Worm (Caenorhabditis elegans): ENCODE data around the gene fbxa-22.

The fbxa-22 gene

ce11 chrIII:954553-954952, 15.9 kb downstream of the fbxa-22 start, which contains the start of the genes T12B5.15 and T12B5.14:
T12B5.15 (minus strand) TSS chrIII:954653.
T12B5.14 (plus strand) TSS chrIII:954873.
- TF ChIP-seq ets-7 (tag; optimal IDR thresholded peaks at IDR 0.05) (no peak), tra-4 (tag; optimal IDR thresholded peaks at IDR 0.05) (no peak), hnd-1 (tag; optimal IDR thresholded peaks at IDR 0.05) (no peak), sea-1 (GFP tag; conservative IDR thresholded peaks at IDR 0.05) (no peak), hmg-4 (GFP tag; optimal IDR thresholded peaks at IDR 0.05) (no peak), scrt-1 (GFP tag; IDR thresholded peaks at IDR 0.05) (no peak), pes-1 (GFP tag; IDR thresholded peaks at IDR 0.05) (no peak), F13C5.2 (tag; optimal IDR thresholded peaks at IDR 0.05) (no peak), ceh-36 (tag; optimal IDR thresholded peaks at IDR 0.05) (no peak), hmbx-1 (tag; optimal IDR thresholded peaks at IDR 0.05) (no peak), ceh-13 (GFP tag; optimal IDR thresholded peaks at IDR 0.05) (no peak), ama-1 (optimal IDR thresholded peaks at IDR 0.05) (no peak), B0310.2 (tag; optimal IDR thresholded peaks at IDR 0.05) (no peak)

ce11 chrIII:955981-956380, 17.3 kb downstream of the fbxa-22 start, which contains the start of gene fbxa-54:
fbxa-54 (plus strand) TSS chrIII:956334.
- TF ChIP-seq tbx-11 (GFP tag; IDR thresholded peaks at IDR 0.05) (no peak), ceh-36 (tag; optimal IDR thresholded peaks at IDR 0.05) (no peak), aly-1 (tag; optimal IDR thresholded peaks at IDR 0.05) (no peak), sea-1 (GFP tag; conservative IDR thresholded peaks at IDR 0.05) (no peak), B0310.2 (tag; optimal IDR thresholded peaks at IDR 0.05) (no peak), hmbx-1 (tag; optimal IDR thresholded peaks at IDR 0.05) (no peak), pes-1 (GFP tag; IDR thresholded peaks at IDR 0.05) (no peak)

ce11 chrIII:961948-962347, 23.3 kb downstream of the fbxa-22 start, which contains the start of gene fbxa-51:
fbxa-51 (plus strand) TSS chrIII:962269.
- TF ChIP-seq ceh-36 (tag; optimal IDR thresholded peaks at IDR 0.05) (no peak), F13C5.2 (tag; optimal IDR thresholded peaks at IDR 0.05) (no peak), flt-1 (GFP tag; IDR thresholded peaks at IDR 0.05) (no peak), ets-7 (tag; optimal IDR thresholded peaks at IDR 0.05) (no peak), ceh-13 (GFP tag; optimal IDR thresholded peaks at IDR 0.05) (no peak), tra-4 (tag; optimal IDR thresholded peaks at IDR 0.05) (no peak), hnd-1 (tag; optimal IDR thresholded peaks at IDR 0.05) (no peak)

- TF ChIP-seq B0310.2 (tag; optimal IDR thresholded peaks at IDR 0.05) (no peak), ceh-36 (tag; optimal IDR thresholded peaks at IDR 0.05) (no peak), ets-7 (tag; optimal IDR thresholded peaks at IDR 0.05) (no peak), tra-4 (tag; optimal IDR thresholded peaks at IDR 0.05) (no peak), tbx-11 (GFP tag; IDR thresholded peaks at IDR 0.05) (no peak), aly-1 (tag; optimal IDR thresholded peaks at IDR 0.05) (no peak), sea-1 (GFP tag; conservative IDR thresholded peaks at IDR 0.05) (no peak), hmbx-1 (tag; optimal IDR thresholded peaks at IDR 0.05) (no peak), ama-1 (optimal IDR thresholded peaks at IDR 0.05) (no peak), flt-1 (GFP tag; IDR thresholded peaks at IDR 0.05) (no peak), scrt-1 (GFP tag; IDR thresholded peaks at IDR 0.05) (no peak), tbx-37 (GFP tag; conservative IDR thresholded peaks at IDR 0.05) (no peak), ceh-13 (GFP tag; optimal IDR thresholded peaks at IDR 0.05) (no peak), pes-1 (GFP tag; IDR thresholded peaks at IDR 0.05) (no peak), F13C5.2 (tag; optimal IDR thresholded peaks at IDR 0.05) (no peak)
Measured at ce11 chrIII:964637-965036, 26.0 kb downstream of the fbxa-22 start.

- no peak for TF ChIP-seq hmbx-1 (tag; optimal IDR thresholded peaks at IDR 0.05)
- no peak for TF ChIP-seq aly-1 (tag; optimal IDR thresholded peaks at IDR 0.05)
- no peak for TF ChIP-seq ama-1 (optimal IDR thresholded peaks at IDR 0.05)
- TF ChIP-seq hmg-4 (GFP tag; optimal IDR thresholded peaks at IDR 0.05): no peak
- TF ChIP-seq ceh-13 (GFP tag; optimal IDR thresholded peaks at IDR 0.05): no peak
- no peak for TF ChIP-seq pes-1 (GFP tag; IDR thresholded peaks at IDR 0.05)
- TF ChIP-seq hnd-1 (tag; optimal IDR thresholded peaks at IDR 0.05): no peak
Measured at ce11 chrIII:966259-966658, 27.6 kb downstream of the fbxa-22 start.

- no peak for TF ChIP-seq B0310.2 (tag; optimal IDR thresholded peaks at IDR 0.05)
- no peak for TF ChIP-seq scrt-1 (GFP tag; IDR thresholded peaks at IDR 0.05)
- no peak for TF ChIP-seq ceh-36 (tag; optimal IDR thresholded peaks at IDR 0.05)
- TF ChIP-seq ama-1 (optimal IDR thresholded peaks at IDR 0.05): no peak
Measured at ce11 chrIII:970928-971327, 32.3 kb downstream of the fbxa-22 start.

ce11 chrIII:978889-979288, 40.2 kb downstream of the fbxa-22 start:
- TF ChIP-seq hnd-1 (tag; optimal IDR thresholded peaks at IDR 0.05): no peak
- TF ChIP-seq ceh-36 (tag; optimal IDR thresholded peaks at IDR 0.05): no peak
- TF ChIP-seq tra-4 (tag; optimal IDR thresholded peaks at IDR 0.05): no peak
- no peak for TF ChIP-seq ama-1 (optimal IDR thresholded peaks at IDR 0.05)
- no peak for TF ChIP-seq aly-1 (tag; optimal IDR thresholded peaks at IDR 0.05)
- TF ChIP-seq ets-7 (tag; optimal IDR thresholded peaks at IDR 0.05): no peak
- TF ChIP-seq ceh-13 (GFP tag; optimal IDR thresholded peaks at IDR 0.05): no peak
- no peak; the same call in 1 of the 2 replicates for TF ChIP-seq pes-1 (GFP tag; IDR thresholded peaks at IDR 0.05)
- no peak for TF ChIP-seq scrt-1 (GFP tag; IDR thresholded peaks at IDR 0.05)
- TF ChIP-seq sea-1 (GFP tag; conservative IDR thresholded peaks at IDR 0.05): no peak
- TF ChIP-seq tbx-11 (GFP tag; IDR thresholded peaks at IDR 0.05): no peak

ce11 chrIII:981960-982359, 43.3 kb downstream of the fbxa-22 start:
- no peak for TF ChIP-seq hnd-1 (tag; optimal IDR thresholded peaks at IDR 0.05)
- TF ChIP-seq hmg-4 (GFP tag; optimal IDR thresholded peaks at IDR 0.05): no peak

- TF ChIP-seq tra-4 (tag; optimal IDR thresholded peaks at IDR 0.05) (no peak), tbx-11 (GFP tag; IDR thresholded peaks at IDR 0.05) (no peak), aly-1 (tag; optimal IDR thresholded peaks at IDR 0.05) (no peak), flt-1 (GFP tag; IDR thresholded peaks at IDR 0.05) (no peak), tbx-37 (GFP tag; conservative IDR thresholded peaks at IDR 0.05) (no peak), scrt-1 (GFP tag; IDR thresholded peaks at IDR 0.05) (no peak), ceh-13 (GFP tag; optimal IDR thresholded peaks at IDR 0.05) (no peak), pes-1 (GFP tag; IDR thresholded peaks at IDR 0.05) (no peak), hmbx-1 (tag; optimal IDR thresholded peaks at IDR 0.05) (no peak), hnd-1 (tag; optimal IDR thresholded peaks at IDR 0.05) (no peak), hmg-4 (GFP tag; optimal IDR thresholded peaks at IDR 0.05) (no peak), F13C5.2 (tag; optimal IDR thresholded peaks at IDR 0.05) (no peak), B0310.2 (tag; optimal IDR thresholded peaks at IDR 0.05) (no peak), ceh-36 (tag; optimal IDR thresholded peaks at IDR 0.05) (no peak), sea-1 (GFP tag; conservative IDR thresholded peaks at IDR 0.05) (no peak), ama-1 (optimal IDR thresholded peaks at IDR 0.05) (no peak)
Measured at ce11 chrIII:982961-983360, 44.3 kb downstream of the fbxa-22 start, which contains the start of gene tbc-10. tbc-10 (plus strand) TSS chrIII:983261.

All from whole organism, early embryonic.